Worm (Caenorhabditis elegans) whole organism, L3 larva: ENCODE data around the gene F58B4.5.

Experiments used
- ZK546.5 ChIP-seq: sonication (generic microtip); optimal IDR thresholded peaks from 2 replicates; lab custom pipeline; 2017; ENCODE audit warnings: missing biosample characterization, missing genetic modification characterization
- egl-27 ChIP-seq: sonication (generic microtip); optimal IDR thresholded peaks from 4 replicates; lab custom pipeline; 2017; ENCODE audit warnings: missing biosample characterization, missing genetic modification reagents, missing genetic modification characterization
- fkh-10 ChIP-seq: sonication (generic microtip); optimal IDR thresholded peaks from 2 replicates; lab custom pipeline; 2017; ENCODE audit warnings: missing biosample characterization, missing genetic modification reagents, missing genetic modification characterization
- mdl-1 ChIP-seq: fragments of 150-350 bp; optimal IDR thresholded peaks from 2 replicates; lab custom pipeline; 2014; ENCODE audit warnings: missing biosample characterization, missing genetic modification characterization
- nhr-237 ChIP-seq: fragments of 150-350 bp; optimal IDR thresholded peaks from 2 replicates; lab custom pipeline; 2014; ENCODE audit warnings: missing biosample characterization, missing genetic modification characterization
- nhr-28 ChIP-seq: fragments of 150-350 bp; optimal IDR thresholded peaks from 2 replicates; lab custom pipeline; 2014; ENCODE audit warnings: missing biosample characterization, missing genetic modification characterization
- nhr-76 ChIP-seq: fragments of 150-350 bp; sonication (generic microtip); optimal IDR thresholded peaks from 5 replicates; lab custom pipeline; 2014; ENCODE audit warnings: missing biosample characterization, missing genetic modification characterization
- skn-1 ChIP-seq: fragments of 150-350 bp; optimal IDR thresholded peaks from 2 replicates; lab custom pipeline; 2014; ENCODE audit warnings: missing biosample characterization, missing genetic modification characterization
- unc-62 ChIP-seq: fragments of 150-350 bp; sonication (generic microtip); optimal IDR thresholded peaks from 4 replicates; lab custom pipeline; 2014; ENCODE audit warnings: missing biosample characterization, missing genetic modification reagents, missing genetic modification characterization
- zag-1 ChIP-seq: fragments of 150-350 bp; optimal IDR thresholded peaks from 2 replicates; lab custom pipeline; 2014; ENCODE audit warnings: missing biosample characterization, missing genetic modification characterization

DNA sequence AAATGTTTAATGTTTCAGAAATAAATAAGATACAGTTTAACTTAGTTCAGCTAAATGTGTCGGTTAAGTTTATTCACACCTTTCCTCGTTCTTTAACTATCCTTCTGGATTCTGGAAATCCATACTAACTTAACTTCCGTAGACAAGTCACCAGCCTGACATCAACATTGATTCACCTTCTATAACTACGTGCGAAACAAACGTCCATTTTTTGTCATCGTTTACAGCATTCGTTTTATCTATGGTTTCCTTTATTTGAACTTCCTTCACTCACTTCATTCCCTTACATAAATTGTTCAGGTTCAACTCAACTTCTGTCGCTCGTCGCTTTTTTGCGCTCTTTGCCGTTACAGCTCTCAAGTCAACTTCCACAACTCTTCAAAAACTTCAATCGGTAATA, 8.7 kb downstream of the F58B4.5 start, which contains the start of gene F17C11.26:
- TF ChIP-seq fkh-10 (GFP tag; lab: Kevin White, UChicago) (no peak), egl-27 (tag; lab: Kevin White, UChicago) (no peak), mdl-1 (tag; lab: Kevin White, UChicago) (no peak), nhr-237 (tag; lab: Kevin White, UChicago) (no peak), ZK546.5 (tag; lab: Kevin White, UChicago) (no peak), nhr-28 (no peak), unc-62 (GFP tag; lab: Kevin White, UChicago) (no peak), skn-1 (tag; lab: Kevin White, UChicago) (no peak), zag-1 (tag; lab: Kevin White, UChicago) (no peak), nhr-76 (no peak)
